Fruit fly (Drosophila melanogaster) whole organism, wandering third instar larva: ENCODE results near the gene lap.

Source experiments
- CG32264 ChIP-seq: fragments of 200-800 bp; sonication (Bioruptor generic); optimal IDR thresholded peaks from 2 replicates; lab custom pipeline; 2016; ENCODE audit warnings: missing biosample characterization, missing genetic modification characterization
- CG9705 ChIP-seq: fragments of 200-800 bp; sonication (Bioruptor generic); optimal IDR thresholded peaks from 2 replicates; lab custom pipeline; 2018; ENCODE audit warnings: missing biosample characterization, mild to moderate bottlenecking, missing genetic modification characterization
- CrebA ChIP-seq: fragments of 200-800 bp; sonication (Bioruptor generic); optimal IDR thresholded peaks from 2 replicates; lab custom pipeline; 2016; ENCODE audit warnings: missing biosample characterization, mild to moderate bottlenecking, missing genetic modification characterization, borderline replicate concordance
- Dif ChIP-seq: fragments of 200-275, 200-300 bp; sonication (Bioruptor generic); optimal IDR thresholded peaks from 2 replicates; lab custom pipeline; 2018; ENCODE audit warnings: missing biosample characterization, missing genetic modification characterization; ENCODE audit not compliant: partially characterized antibody
- GATAd ChIP-seq: sonication (Bioruptor generic); optimal IDR thresholded peaks from 2 replicates; lab custom pipeline; 2016; ENCODE audit warnings: missing biosample characterization, missing genetic modification characterization
- HLH106 ChIP-seq: fragments of 200-800 bp; optimal IDR thresholded peaks from 3 replicates; lab custom pipeline; 2019; ENCODE audit warnings: missing biosample characterization, mild to moderate bottlenecking, missing genetic modification characterization, moderate library complexity
- Hnf4 ChIP-seq: fragments of 200-800 bp; sonication (Bioruptor generic); optimal IDR thresholded peaks from 2 replicates; lab custom pipeline; 2016; ENCODE audit warnings: missing biosample characterization, mild to moderate bottlenecking, missing genetic modification characterization
- Hr83 ChIP-seq: fragments of 200-300 bp; sonication (Bioruptor generic); optimal IDR thresholded peaks from 2 replicates; lab custom pipeline; 2016; ENCODE audit warnings: missing biosample characterization, mild to moderate bottlenecking, missing genetic modification characterization, moderate library complexity; ENCODE audit not compliant: poor library complexity, severe bottlenecking
- N ChIP-seq: fragments of >200 bp; optimal IDR thresholded peaks from 2 replicates; lab custom pipeline; 2018; ENCODE audit warnings: missing biosample characterization, missing external identifiers, missing genetic modification characterization
- OdsH ChIP-seq: fragments of 200-800 bp; sonication (Bioruptor generic); optimal IDR thresholded peaks from 2 replicates; lab custom pipeline; 2016; ENCODE audit warnings: missing biosample characterization, mild to moderate bottlenecking, missing genetic modification characterization
- Rel ChIP-seq, 2 experiments: fragments of 200-800 bp; sonication (Bioruptor generic) in 1 of 2; optimal IDR thresholded peaks; 2 replicates in 1 of 2; 3 replicates in 1 of 2; lab custom pipeline; 2016 to 2019; ENCODE audit warnings: mild to moderate bottlenecking in 2 of 2, missing biosample characterization in 2 of 2, missing genetic modification characterization in 2 of 2, moderate library complexity in 1 of 2
- Sp1 ChIP-seq: fragments of 200-800 bp; sonication (Bioruptor generic); optimal IDR thresholded peaks from 3 replicates; lab custom pipeline; 2019; ENCODE audit warnings: missing biosample characterization, mild to moderate bottlenecking, missing genetic modification characterization, moderate library complexity
- Vsx2 ChIP-seq: fragments of 200-300, 225-300 bp; sonication (Bioruptor generic); optimal IDR thresholded peaks from 2 replicates; lab custom pipeline; 2018; ENCODE audit warnings: missing biosample characterization, missing genetic modification characterization; ENCODE audit not compliant: partially characterized antibody
- brk ChIP-seq: fragments of 200-800 bp; sonication (Bioruptor generic); optimal IDR thresholded peaks from 2 replicates; lab custom pipeline; 2016; ENCODE audit warnings: missing biosample characterization, mild to moderate bottlenecking, missing genetic modification characterization
- dl ChIP-seq, 2 experiments: fragments of 175-275, 200-275 bp in 1 of 2; fragments of 200-275 bp in 1 of 2; sonication (Bioruptor generic); optimal IDR thresholded peaks; lab custom pipeline; 2018; ENCODE audit warnings: mild to moderate bottlenecking in 2 of 2, missing biosample characterization in 2 of 2, missing genetic modification characterization in 2 of 2, moderate library complexity in 2 of 2; ENCODE audit not compliant: partially characterized antibody in 2 of 2, insufficient read depth in 1 of 2
- dmrt93B ChIP-seq: fragments of 200-800 bp; sonication (Bioruptor generic); optimal IDR thresholded peaks from 2 replicates; lab custom pipeline; 2018; ENCODE audit warnings: missing biosample characterization, mild to moderate bottlenecking, missing genetic modification characterization
- dsf ChIP-seq: sonication (Bioruptor generic); optimal IDR thresholded peaks from 2 replicates; lab custom pipeline; 2016; ENCODE audit warnings: missing biosample characterization, missing genetic modification characterization, borderline replicate concordance
- ey ChIP-seq: fragments of 200-800 bp; sonication (Bioruptor generic); optimal IDR thresholded peaks from 2 replicates; lab custom pipeline; 2016; ENCODE audit warnings: missing biosample characterization, missing genetic modification characterization
- foxo ChIP-seq, 2 experiments: fragments of 200-800 bp; sonication (Bioruptor generic); optimal IDR thresholded peaks; 2 replicates in 1 of 2; 3 replicates in 1 of 2; lab custom pipeline; 2016 to 2017; ENCODE audit warnings: missing biosample characterization in 2 of 2, missing genetic modification characterization in 2 of 2
- fru ChIP-seq: fragments of 200-800 bp; sonication (Bioruptor generic); optimal IDR thresholded peaks from 3 replicates; lab custom pipeline; 2016; ENCODE audit warnings: missing biosample characterization, mild to moderate bottlenecking, missing genetic modification characterization
- h ChIP-seq: fragments of 200-800 bp; sonication (Bioruptor generic); optimal IDR thresholded peaks from 3 replicates; lab custom pipeline; 2016; ENCODE audit warnings: missing biosample characterization, mild to moderate bottlenecking, missing genetic modification characterization
- jim ChIP-seq: fragments of 175-275, 200-325 bp; sonication (Bioruptor generic); optimal IDR thresholded peaks from 2 replicates; lab custom pipeline; 2016; ENCODE audit warnings: missing biosample characterization, mild to moderate bottlenecking, missing genetic modification characterization
- lola ChIP-seq: fragments of >200 bp; optimal IDR thresholded peaks from 2 replicates; lab custom pipeline; 2017; ENCODE audit warnings: missing biosample characterization, missing genetic modification characterization
- pan ChIP-seq: fragments of >200 bp; optimal IDR thresholded peaks from 2 replicates; lab custom pipeline; 2017
- psq ChIP-seq: fragments of 200-800 bp; sonication (Bioruptor generic); optimal IDR thresholded peaks from 3 replicates; lab custom pipeline; 2017; ENCODE audit warnings: missing biosample characterization, mild to moderate bottlenecking, missing genetic modification characterization, moderate library complexity
- rgr ChIP-seq: fragments of 200-800 bp; sonication (Bioruptor generic); optimal IDR thresholded peaks from 3 replicates; lab custom pipeline; 2016; ENCODE audit warnings: missing biosample characterization, mild to moderate bottlenecking, missing genetic modification characterization
- sage ChIP-seq: fragments of 200-800 bp; sonication (Bioruptor generic); optimal IDR thresholded peaks from 2 replicates; lab custom pipeline; 2016; ENCODE audit warnings: missing biosample characterization, mild to moderate bottlenecking, missing genetic modification characterization
- sv ChIP-seq: fragments of 200-800 bp; sonication (Bioruptor generic); optimal IDR thresholded peaks from 3 replicates; lab custom pipeline; 2016; ENCODE audit warnings: missing biosample characterization, missing genetic modification characterization
- tai ChIP-seq: sonication (Bioruptor generic); optimal IDR thresholded peaks from 2 replicates; lab custom pipeline; 2016; ENCODE audit warnings: missing biosample characterization, missing genetic modification characterization
- usp ChIP-seq: fragments of >200 bp; optimal IDR thresholded peaks from 2 replicates; lab custom pipeline; 2017; ENCODE audit warnings: missing biosample characterization, missing genetic modification characterization
- woc ChIP-seq: sonication (Bioruptor generic); optimal IDR thresholded peaks from 2 replicates; lab custom pipeline; 2016; ENCODE audit warnings: missing biosample characterization, mild to moderate bottlenecking, missing genetic modification characterization

lap gene

dm6 chr3R:7171384-7172099 is 15.3 kb upstream of the lap start:
- TF ChIP-seq OdsH (GFP tag; lab: Kevin White, UChicago): peak; percentile 31
- TF ChIP-seq pan: no peak
- peak; percentile 57 for TF ChIP-seq woc (GFP tag; lab: Kevin White, UChicago)
- peak; percentile 41 for TF ChIP-seq h (GFP tag; lab: Kevin White, UChicago)
- TF ChIP-seq psq: peak; percentile 10
- TF ChIP-seq usp (GFP tag; lab: Kevin White, UChicago): no peak
- peak; percentile 21 for TF ChIP-seq ey (GFP tag; lab: Kevin White, UChicago)
- peak in 1 of 2 experiments; percentile 42 for TF ChIP-seq foxo (GFP tag; optimal IDR thresholded peaks at IDR 0.05; lab: Kevin White, UChicago)
- peak; percentile 37 for TF ChIP-seq Sp1 (GFP tag; lab: Kevin White, UChicago)
- peak; percentile 47 for TF ChIP-seq fru (GFP tag; lab: Kevin White, UChicago)

- TF ChIP-seq CG9705 (GFP tag; lab: Kevin White, UChicago) (no peak), Vsx2 (GFP tag; lab: Kevin White, UChicago) (peak; percentile 39), brk (peak; percentile 12), tai (GFP tag; lab: Kevin White, UChicago) (no peak), psq (peak; percentile 13), jim (GFP tag; lab: Kevin White, UChicago) (no peak), Dif (GFP tag; lab: Kevin White, UChicago) (no peak)
Measured at dm6 chr3R:7172978-7173377, 13.8 kb upstream of the lap start.

DNA sequence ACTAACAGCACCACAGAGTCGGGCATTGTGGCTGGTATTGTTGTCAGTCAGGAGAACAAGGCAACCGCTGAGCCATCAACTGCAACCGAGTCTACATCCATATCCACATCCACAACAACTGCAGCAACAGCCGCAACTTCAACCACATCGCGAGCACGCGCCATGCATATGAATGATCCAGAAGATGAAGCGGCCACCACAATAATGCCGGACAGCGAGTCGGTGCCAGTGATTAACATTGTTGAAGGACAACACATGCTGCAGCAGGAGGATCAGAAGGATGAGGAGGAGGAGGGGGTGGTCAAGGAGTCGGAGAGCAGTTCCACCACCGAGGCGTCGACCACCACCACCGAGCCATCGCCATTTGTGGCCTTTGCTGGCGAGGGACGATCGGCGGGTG is 12.0 kb upstream of the lap start:
- no peak for TF ChIP-seq dsf
- no peak for TF ChIP-seq CrebA
- no peak for TF ChIP-seq sv (GFP tag; lab: Kevin White, UChicago)
- no peak for TF ChIP-seq CG32264
- TF ChIP-seq rgr: no peak

DNA sequence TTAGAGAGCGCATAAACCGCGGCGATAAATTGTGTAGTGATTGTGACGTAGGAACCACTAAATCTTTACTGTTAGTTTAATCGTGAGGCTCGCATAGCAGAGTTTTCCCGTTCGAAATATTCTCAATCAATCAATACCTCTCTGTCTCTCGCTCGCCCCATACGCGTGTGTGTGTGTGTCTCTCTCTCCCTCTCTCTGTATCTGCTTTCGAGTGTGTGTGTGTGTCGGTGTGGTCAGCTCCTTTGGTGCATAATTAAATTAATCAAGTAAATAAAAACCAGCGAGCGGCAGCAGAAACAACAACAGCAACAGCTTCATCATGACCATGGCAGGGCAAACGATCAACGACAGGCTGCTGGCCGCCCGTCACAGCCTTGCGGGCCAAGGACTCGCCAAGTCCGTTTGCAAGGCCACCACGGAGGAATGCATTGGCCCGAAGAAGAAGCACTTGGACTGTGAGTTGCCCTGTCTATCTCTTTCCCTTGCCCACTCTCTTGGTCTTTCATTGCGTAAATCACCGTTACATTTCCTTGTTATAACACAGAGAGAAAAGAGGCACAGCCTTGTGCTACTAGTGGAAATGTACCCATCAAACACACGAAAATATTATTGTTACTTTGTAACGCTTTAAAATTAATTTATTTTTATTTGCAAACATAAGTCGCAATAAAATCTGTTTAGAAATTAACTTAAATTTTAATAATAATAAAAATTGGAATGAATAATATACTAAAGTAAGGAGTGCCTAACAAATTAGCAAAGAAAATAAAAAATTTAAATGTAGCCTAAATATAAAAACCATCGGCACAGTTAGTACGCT is 509 bp downstream of the lap start:
- TF ChIP-seq sage (GFP tag; lab: Kevin White, UChicago): no peak
- peak; percentile 19 for TF ChIP-seq OdsH (GFP tag; lab: Kevin White, UChicago)
- no peak for TF ChIP-seq brk
- no peak for TF ChIP-seq CrebA
- TF ChIP-seq Rel (GFP tag; optimal IDR thresholded peaks at IDR 0.05; lab: Kevin White, UChicago): no peak
- TF ChIP-seq Rel (tag; optimal IDR thresholded peaks at IDR 0.05; lab: Kevin White, UChicago): no peak
- TF ChIP-seq Dif (GFP tag; lab: Kevin White, UChicago): peak; percentile 71
- peak; percentile 21 for TF ChIP-seq h (GFP tag; lab: Kevin White, UChicago)
- TF ChIP-seq dl (GFP tag; optimal IDR thresholded peaks at IDR 0.05; lab: Kevin White, UChicago; ENCODE audit: insufficient read depth in 1 of 2, partially characterized antibody in 2 of 2): peak; percentile 4 to 70
- no peak for TF ChIP-seq HLH106 (tag; lab: Kevin White, UChicago)
- TF ChIP-seq dsf: no peak
- TF ChIP-seq psq: peak; percentile 17

- TF ChIP-seq Hr83 (no peak), Rel (GFP tag; optimal IDR thresholded peaks at IDR 0.05; lab: Kevin White, UChicago) (no peak), Rel (tag; optimal IDR thresholded peaks at IDR 0.05; lab: Kevin White, UChicago) (no peak), dsf (no peak), Dif (GFP tag; lab: Kevin White, UChicago) (no peak)
Measured at dm6 chr3R:7187989-7188388, 1.2 kb downstream of the lap start.

DNA sequence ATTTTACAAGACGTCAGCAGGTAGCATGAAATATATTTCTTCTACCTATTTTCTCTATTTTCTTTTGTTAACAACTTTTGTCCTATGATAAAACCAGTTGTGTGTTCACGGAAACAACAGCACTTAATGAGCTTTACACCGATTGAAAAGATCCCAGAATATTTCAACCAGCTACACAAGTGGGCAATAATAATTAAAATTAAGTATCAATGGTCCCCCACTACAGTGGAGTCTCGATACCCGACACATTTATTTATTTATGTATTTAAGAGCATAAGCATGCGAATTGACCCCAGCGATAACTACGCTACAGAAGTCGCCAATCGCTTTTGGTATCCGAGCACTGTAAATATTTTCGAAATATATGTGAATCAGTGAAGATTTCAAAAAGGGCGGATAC is 1.9 kb downstream of the lap start:
- TF ChIP-seq CG9705 (GFP tag; lab: Kevin White, UChicago) (no peak), ey (GFP tag; lab: Kevin White, UChicago) (no peak), dmrt93B (GFP tag; lab: Kevin White, UChicago) (no peak), Dif (GFP tag; lab: Kevin White, UChicago) (no peak), Hnf4 (GFP tag; lab: Kevin White, UChicago) (no peak), usp (GFP tag; lab: Kevin White, UChicago) (no peak), dl (GFP tag; optimal IDR thresholded peaks at IDR 0.05; lab: Kevin White, UChicago; ENCODE audit: insufficient read depth in 1 of 2, partially characterized antibody in 2 of 2) (no peak), N (GFP tag; lab: Kevin White, UChicago) (no peak), Rel (GFP tag; optimal IDR thresholded peaks at IDR 0.05; lab: Kevin White, UChicago) (no peak), Rel (tag; optimal IDR thresholded peaks at IDR 0.05; lab: Kevin White, UChicago) (no peak), psq (no peak), OdsH (GFP tag; lab: Kevin White, UChicago) (no peak), CG32264 (no peak), pan (no peak), lola (no peak), Sp1 (GFP tag; lab: Kevin White, UChicago) (no peak), jim (GFP tag; lab: Kevin White, UChicago) (no peak), GATAd (no peak)
